Worm (Caenorhabditis elegans) whole organism, young adult: ENCODE results near the gene Y46G5A.15.
"Not testable (repeated sequence)": the region's sequence is repeated elsewhere in the genome, so short reads cannot be mapped to it uniquely, and the experiment has no call there.

Experiments used
- B0019.2 ChIP-seq: fragments of 200-800 bp; sonication (Bioruptor generic); conservative IDR thresholded peaks from 2 replicates; pipeline ENCODE4 v1.3.6; 2022; ENCODE audit warnings: missing genetic modification reagents, missing genetic modification characterization, missing compliant biosample characterization
- D2030.7 ChIP-seq: fragments of 200-800 bp; sonication (Bioruptor generic); IDR thresholded peaks from 2 replicates; pipeline ENCODE4 v1.3.6; 2022; ENCODE audit warnings: missing genetic modification reagents, missing genetic modification characterization, missing compliant biosample characterization
- F22D6.2 ChIP-seq: sonication (generic microtip); optimal IDR thresholded peaks from 2 replicates; lab custom pipeline; 2016; ENCODE audit warnings: mild to moderate bottlenecking, missing genetic modification characterization, missing compliant biosample characterization
- F37B4.10 ChIP-seq: fragments of 200-800 bp; sonication (Bioruptor generic); IDR thresholded peaks from 2 replicates; pipeline ENCODE4 v1.3.6; 2022; ENCODE audit warnings: missing genetic modification characterization, missing compliant biosample characterization
- F49E8.2 ChIP-seq: sonication (generic microtip); optimal IDR thresholded peaks from 3 replicates; lab custom pipeline; 2017; ENCODE audit warnings: missing genetic modification characterization, mild to moderate bottlenecking, missing compliant biosample characterization, antibody characterized with exemption, moderate library complexity; ENCODE audit not compliant: insufficient read depth
- F57A8.1 ChIP-seq: fragments of 200-800 bp; sonication (Bioruptor generic); optimal IDR thresholded peaks from 2 replicates; lab custom pipeline; 2018; ENCODE audit warnings: mild to moderate bottlenecking, missing genetic modification characterization, moderate library complexity, missing compliant biosample characterization
- aptf-3 ChIP-seq: fragments of 200-800 bp; sonication (Bioruptor generic); IDR thresholded peaks from 2 replicates; pipeline ENCODE4 v1.3.6; 2022; ENCODE audit warnings: missing genetic modification characterization, missing compliant biosample characterization
- attf-6 ChIP-seq: fragments of 200-800 bp; sonication (Bioruptor generic); IDR thresholded peaks from 2 replicates; pipeline ENCODE4 v1.3.6; 2022; ENCODE audit warnings: missing genetic modification reagents, missing genetic modification characterization, missing compliant biosample characterization
- bed-2 ChIP-seq: fragments of 200-800 bp; sonication (Bioruptor generic); IDR thresholded peaks from 2 replicates; pipeline ENCODE4 v1.3.6; 2022; ENCODE audit warnings: missing genetic modification reagents, missing genetic modification characterization, missing compliant biosample characterization
- cebp-1 ChIP-seq, 2 experiments: fragments of 200-800 bp in 1 of 2; sonication (Bioruptor generic) in 1 of 2; sonication (generic microtip) in 1 of 2; IDR thresholded peaks in 1 of 2; optimal IDR thresholded peaks in 1 of 2; 2 replicates each; pipeline versions ENCODE4 v1.3.6 to Lab custom; 2017 to 2022; ENCODE audit warnings: missing compliant biosample characterization in 2 of 2, missing genetic modification characterization in 2 of 2, mild to moderate bottlenecking in 1 of 2, missing genetic modification reagents in 1 of 2, moderate library complexity in 1 of 2
- cebp-2 ChIP-seq: fragments of 200-800 bp; sonication (Bioruptor generic); IDR thresholded peaks from 2 replicates; pipeline ENCODE4 v1.3.6; 2022; ENCODE audit warnings: missing genetic modification characterization, missing compliant biosample characterization
- ceh-27 ChIP-seq: fragments of 200-800 bp; sonication (Bioruptor generic); optimal IDR thresholded peaks from 2 replicates; lab custom pipeline; 2018; ENCODE audit warnings: mild to moderate bottlenecking, missing genetic modification characterization, moderate library complexity, missing compliant biosample characterization
- ceh-91 ChIP-seq: fragments of 200-800 bp; sonication (Bioruptor generic); IDR thresholded peaks from 2 replicates; pipeline ENCODE4 v1.3.6; 2022; ENCODE audit warnings: missing genetic modification reagents, missing genetic modification characterization, missing compliant biosample characterization
- dpl-1 ChIP-seq: fragments of 150-350 bp; optimal IDR thresholded peaks from 2 replicates; lab custom pipeline; 2014; ENCODE audit warnings: missing biosample characterization, missing genetic modification reagents, missing genetic modification characterization
- egl-44 ChIP-seq: fragments of 200-800 bp; sonication (Bioruptor generic); IDR thresholded peaks from 2 replicates; pipeline ENCODE4 v1.3.6; 2022; ENCODE audit warnings: missing genetic modification reagents, missing genetic modification characterization, missing compliant biosample characterization
- hsf-1 ChIP-seq: fragments of 200-800 bp; sonication (Bioruptor generic); IDR thresholded peaks from 2 replicates; pipeline ENCODE4 v1.3.6; 2022; ENCODE audit warnings: missing genetic modification reagents, missing genetic modification characterization, missing compliant biosample characterization
- lin-26 ChIP-seq: fragments of 200-800 bp; sonication (Bioruptor generic); IDR thresholded peaks from 2 replicates; pipeline ENCODE4 v1.3.6; 2022; ENCODE audit warnings: missing genetic modification reagents, missing genetic modification characterization, missing compliant biosample characterization
- lsy-27 ChIP-seq: sonication (generic microtip); optimal IDR thresholded peaks from 2 replicates; lab custom pipeline; 2017; ENCODE audit warnings: missing genetic modification characterization, mild to moderate bottlenecking, missing compliant biosample characterization, antibody characterized with exemption, missing genotype, borderline replicate concordance; ENCODE audit not compliant: insufficient read depth
- madf-6 ChIP-seq: fragments of 200-800 bp; sonication (Bioruptor generic); IDR thresholded peaks from 2 replicates; pipeline ENCODE4 v1.3.6; 2022; ENCODE audit warnings: missing genetic modification reagents, missing genetic modification characterization, missing compliant biosample characterization
- mes-4 ChIP-seq: sonication (generic microtip); optimal IDR thresholded peaks from 2 replicates; lab custom pipeline; 2016; ENCODE audit warnings: missing genotype, missing genetic modification characterization, missing compliant biosample characterization
- nfya-2 ChIP-seq: fragments of 200-800 bp; sonication (Bioruptor generic); IDR thresholded peaks from 2 replicates; pipeline ENCODE4 v1.3.6; 2022; ENCODE audit warnings: missing genetic modification reagents, missing genetic modification characterization, missing compliant biosample characterization
- nfyb-1 ChIP-seq: fragments of 200-800 bp; sonication (Bioruptor generic); IDR thresholded peaks from 2 replicates; pipeline ENCODE4 v1.3.6; 2022; ENCODE audit warnings: missing genetic modification reagents, missing genetic modification characterization, missing compliant biosample characterization
- nhr-80 ChIP-seq: sonication (generic microtip); optimal IDR thresholded peaks from 2 replicates; lab custom pipeline; 2016; ENCODE audit warnings: missing genetic modification characterization, missing compliant biosample characterization
- pbrm-1 ChIP-seq: fragments of 200-800 bp; sonication (Bioruptor generic); IDR thresholded peaks from 2 replicates; pipeline ENCODE4 v1.3.6; 2022; ENCODE audit warnings: missing genetic modification reagents, missing genetic modification characterization, missing compliant biosample characterization
- repo-1 ChIP-seq: sonication (generic microtip); optimal IDR thresholded peaks from 2 replicates; lab custom pipeline; 2017; ENCODE audit warnings: mild to moderate bottlenecking, missing genetic modification characterization, missing compliant biosample characterization
- rpc-1 ChIP-seq, 2 experiments: fragments of 150-350 bp in 1 of 2; sonication (generic microtip) in 1 of 2; optimal IDR thresholded peaks; 2 replicates each; lab custom pipeline; 2014 to 2018; ENCODE audit warnings: missing biosample characterization in 1 of 2, missing genetic modification characterization in 1 of 2, missing genetic modification reagents in 1 of 2, missing genotype in 1 of 2
- snpc-3.4 ChIP-seq: sonication (generic microtip); optimal IDR thresholded peaks from 2 replicates; lab custom pipeline; 2017; ENCODE audit warnings: missing genetic modification characterization, mild to moderate bottlenecking, missing compliant biosample characterization, antibody characterized with exemption, moderate library complexity, missing genotype, missing genetic modification reagents
- snpc-4 ChIP-seq, 5 experiments: fragments of 150-350 bp in 1 of 5; sonication (generic microtip) in 4 of 5; optimal IDR thresholded peaks; 2 replicates each; lab custom pipeline; 2014 to 2018; ENCODE audit warnings: missing genetic modification characterization in 5 of 5, missing biosample characterization in 3 of 5, antibody characterized with exemption in 2 of 5, mild to moderate bottlenecking in 2 of 5, missing compliant biosample characterization in 2 of 5, missing genotype in 2 of 5, moderate library complexity in 2 of 5, missing genetic modification reagents in 1 of 5
- tbx-9 ChIP-seq: sonication (generic microtip); optimal IDR thresholded peaks from 2 replicates; lab custom pipeline; 2016; ENCODE audit warnings: borderline replicate concordance, missing genetic modification characterization, inconsistent platforms, missing compliant biosample characterization
- unc-130 ChIP-seq: sonication (generic microtip); optimal IDR thresholded peaks from 2 replicates; lab custom pipeline; 2016; ENCODE audit warnings: missing genetic modification reagents, missing genetic modification characterization, missing compliant biosample characterization
- unc-62 ChIP-seq: fragments of 150-350 bp; optimal IDR thresholded peaks from 2 replicates; lab custom pipeline; 2014; ENCODE audit warnings: missing biosample characterization, missing genetic modification reagents, missing genetic modification characterization
- zim-3 ChIP-seq: sonication (generic microtip); optimal IDR thresholded peaks from 2 replicates; lab custom pipeline; 2017; ENCODE audit warnings: mild to moderate bottlenecking, missing genetic modification characterization, moderate library complexity, missing compliant biosample characterization

Gene Y46G5A.15

DNA sequence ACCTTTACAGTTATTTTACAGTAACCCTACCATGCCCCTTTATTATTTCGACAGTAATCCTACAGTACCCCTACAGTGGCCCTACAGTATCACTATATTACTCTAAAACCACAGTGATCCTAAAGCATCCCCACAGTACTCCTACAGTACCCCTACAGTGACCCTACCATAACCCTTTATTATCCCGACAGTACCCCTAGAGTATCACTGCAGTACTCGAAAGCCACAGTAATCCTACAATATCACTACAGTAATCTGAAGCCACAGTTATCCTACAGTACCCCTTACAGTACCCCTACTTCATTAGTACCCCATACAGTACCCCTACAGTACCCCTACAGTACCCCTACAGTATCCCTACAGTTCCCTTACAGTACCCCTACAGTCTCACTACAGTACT lies 20.7 kb downstream of the Y46G5A.15 start:
- TF ChIP-seq mes-4 (tag; lab: Kevin White, UChicago) (no peak), nfyb-1 (GFP tag; lab: Robert Waterston, UW) (no peak), B0019.2 (GFP tag; lab: Robert Waterston, UW) (0 out of 2 replicates have a peak, but pooled peaks have one; percentile 18), pbrm-1 (no peak), F57A8.1 (no peak), D2030.7 (GFP tag; lab: Robert Waterston, UW) (no peak), bed-2 (no peak), lsy-27 (no peak), cebp-2 (GFP tag; lab: Robert Waterston, UW) (no peak)

- TF ChIP-seq F49E8.2 (tag; lab: Kevin White, UChicago) (no peak), bed-2 (no peak), lin-26 (GFP tag; lab: Robert Waterston, UW) (no peak), snpc-4 (GFP tag; optimal IDR thresholded peaks at IDR 0.05; lab: Kevin White, UChicago) (no peak), snpc-4 (tag; optimal IDR thresholded peaks at IDR 0.05; lab: Kevin White, UChicago) (no peak), unc-62 (GFP tag; lab: Kevin White, UChicago) (no peak), tbx-9 (tag; lab: Kevin White, UChicago) (no peak), unc-130 (GFP tag; lab: Kevin White, UChicago) (no peak), ceh-91 (GFP tag; lab: Robert Waterston, UW) (no peak), hsf-1 (GFP tag; lab: Robert Waterston, UW) (no peak), aptf-3 (GFP tag; lab: Robert Waterston, UW) (no peak), nhr-80 (no peak), B0019.2 (GFP tag; lab: Robert Waterston, UW) (no peak)
Observed at ce11 chrII:12760497-12760896, 24.7 kb downstream of the Y46G5A.15 start, which contains the start of gene cnp-2. Gene cnp-2, plus strand, starts transcription at chrII:12760797.

ce11 chrII:12756180-12756579 lies 29.0 kb downstream of the Y46G5A.15 start, which contains the start of the genes Y46G5A.7 and Y46G5A.8:
Gene Y46G5A.7, minus strand, starts transcription at chrII:12756332.
Gene Y46G5A.8, plus strand, starts transcription at chrII:12756338.
- TF ChIP-seq F22D6.2 (tag; lab: Kevin White, UChicago) (no peak), dpl-1 (GFP tag; lab: Kevin White, UChicago) (no peak), nfya-2 (GFP tag; lab: Robert Waterston, UW) (no peak), cebp-1 (GFP tag; IDR thresholded peaks at IDR 0.05; lab: Robert Waterston, UW) (no peak), cebp-1 (tag; optimal IDR thresholded peaks at IDR 0.05; lab: Kevin White, UChicago) (no peak), snpc-3.4 (tag; lab: Kevin White, UChicago) (no peak), F37B4.10 (GFP tag; lab: Robert Waterston, UW) (no peak), repo-1 (tag; lab: Kevin White, UChicago) (no peak), ceh-27 (GFP tag; lab: Kevin White, UChicago) (no peak), rpc-1 (optimal IDR thresholded peaks at IDR 0.05; lab: Kevin White, UChicago) (no peak), rpc-1 (tag; optimal IDR thresholded peaks at IDR 0.05; lab: Kevin White, UChicago) (no peak), egl-44 (GFP tag; lab: Robert Waterston, UW) (no peak), zim-3 (tag; lab: Kevin White, UChicago) (no peak)

DNA sequence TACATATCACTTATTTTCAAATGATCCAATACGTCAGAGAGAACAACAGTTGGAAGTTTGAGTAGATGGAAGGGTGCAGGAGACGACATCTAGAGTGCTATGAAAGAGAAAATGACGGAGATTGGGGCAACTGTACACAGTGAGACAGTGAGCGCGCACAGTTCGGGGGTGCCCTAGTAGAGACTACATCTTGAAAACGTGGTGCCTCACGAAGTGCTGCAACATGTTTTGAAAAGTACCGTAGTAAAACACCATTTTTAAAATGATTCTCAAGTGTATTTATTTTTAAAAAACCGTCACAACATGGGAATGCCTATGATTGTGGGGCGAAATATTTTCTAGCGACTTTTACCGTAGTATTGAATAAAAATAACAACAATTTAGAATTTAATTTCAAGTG lies 31.5 kb downstream of the Y46G5A.15 start, which contains the start of gene Y46G5A.39:
Gene Y46G5A.39 (minus strand): TSS at position 101 of the 400 bp plus-strand sequence.
- TF ChIP-seq madf-6 (GFP tag; lab: Robert Waterston, UW); dpl-1 (GFP tag; lab: Kevin White, UChicago); attf-6 (GFP tag; lab: Robert Waterston, UW): not testable (repeated sequence)
- TF ChIP-seq, all 124 proteins: peak for 0; not testable (repeated sequence) for 124
